Fruit fly (Drosophila melanogaster): ENCODE results near the gene CG32263.
A peak's percentile ranks its signal among the peaks of the same experiment; 100 is the strongest.

CG32263 gene

DNA sequence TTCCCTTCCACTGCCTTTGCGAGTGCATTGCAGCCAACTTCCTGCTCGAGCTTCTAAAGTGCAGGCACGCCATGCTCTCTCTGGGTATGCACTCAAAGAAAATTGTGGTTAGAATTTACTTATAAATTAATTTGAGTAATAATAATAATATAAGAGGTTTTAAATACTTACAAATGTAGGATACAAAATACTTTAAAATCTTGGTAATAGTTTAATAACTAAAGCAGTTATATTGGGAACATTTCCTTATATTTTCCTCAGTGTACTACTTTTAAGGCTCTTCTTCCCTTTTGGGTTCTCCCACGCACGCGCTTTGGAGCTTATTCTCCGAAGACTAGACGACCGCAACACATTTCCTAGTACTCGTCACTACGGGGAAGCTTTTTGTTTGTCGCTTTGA, 15.6 kb upstream of the CG32263 start (continued):
- TF ChIP-seq br (optimal IDR thresholded peaks at IDR 0.05) (no peak), toy (GFP tag; IDR thresholded peaks at IDR 0.05) (0 out of 2 replicates have a peak, but pooled peaks have one; percentile 30), stc (GFP tag; IDR thresholded peaks at IDR 0.05) (peak; percentile 80), CG4820 (GFP tag; optimal IDR thresholded peaks at IDR 0.05) (peak; percentile 43), ara (GFP tag; IDR thresholded peaks at IDR 0.05) (peak; percentile 56; the same call in 1 of the 2 replicates), Sry-δ (GFP tag; optimal IDR thresholded peaks at IDR 0.05) (no peak), bab2 (GFP tag; optimal IDR thresholded peaks at IDR 0.05) (peak; percentile 23), MTF-1 (GFP tag; optimal IDR thresholded peaks at IDR 0.05; ENCODE audit: borderline replicate concordance) (peak; percentile 29), Hmr (GFP tag; optimal IDR thresholded peaks at IDR 0.05) (peak; percentile 92), Lhr (GFP tag; optimal IDR thresholded peaks at IDR 0.05) (peak; percentile 5), CG13894 (tag; optimal IDR thresholded peaks at IDR 0.05) (peak; percentile 86), eve (GFP tag; optimal IDR thresholded peaks at IDR 0.05) (no peak), CG3847 (GFP tag; IDR thresholded peaks at IDR 0.05) (peak; percentile 73), CG10267 (tag; optimal IDR thresholded peaks at IDR 0.05) (peak; percentile 79), sc (optimal IDR thresholded peaks at IDR 0.05) (no peak), sc (GFP tag; optimal IDR thresholded peaks at IDR 0.05) (peak; percentile 58), CG11504 (tag; optimal IDR thresholded peaks at IDR 0.05) (peak; percentile 91), Meics (GFP tag; optimal IDR thresholded peaks at IDR 0.05) (peak; percentile 87), fd96Cb (tag; optimal IDR thresholded peaks at IDR 0.05) (peak; percentile 83), CG14050 (GFP tag; IDR thresholded peaks at IDR 0.05) (peak; percentile 72), cad (GFP tag; optimal IDR thresholded peaks at IDR 0.05) (no peak), CG31441 (GFP tag; IDR thresholded peaks at IDR 0.05) (peak; percentile 86), CG12219 (GFP tag; optimal IDR thresholded peaks at IDR 0.05) (peak; percentile 62), stwl (tag; optimal IDR thresholded peaks at IDR 0.05) (no peak), BtbVII (GFP tag; optimal IDR thresholded peaks at IDR 0.05) (peak; percentile 76), Oli (tag; optimal IDR thresholded peaks at IDR 0.05) (peak; percentile 82), Rx (GFP tag; IDR thresholded peaks at IDR 0.05) (no peak), en (GFP tag; optimal IDR thresholded peaks at IDR 0.05) (no peak), Chrac-16 (GFP tag; optimal IDR thresholded peaks at IDR 0.05) (peak; percentile 29), tin (GFP tag; optimal IDR thresholded peaks at IDR 0.05) (peak; percentile 75), tup (GFP tag; optimal IDR thresholded peaks at IDR 0.05) (peak; percentile 50), schlank (tag; optimal IDR thresholded peaks at IDR 0.05) (no peak), CG14441 (GFP tag; IDR thresholded peaks at IDR 0.05) (peak; percentile 70), CG6791 (GFP tag; IDR thresholded peaks at IDR 0.05; ENCODE audit: partially characterized antibody) (no peak), hb (GFP tag; IDR thresholded peaks at IDR 0.05; ENCODE audit: partially characterized antibody) (no peak), Med (GFP tag) (peak; percentile 74), otp (GFP tag; IDR thresholded peaks at IDR 0.05) (0 out of 3 replicates have a peak, but pooled peaks have one; percentile 38), caup (GFP tag; optimal IDR thresholded peaks at IDR 0.05; ENCODE audit: severe bottlenecking) (peak; percentile 84), CG15601 (tag; optimal IDR thresholded peaks at IDR 0.05) (peak; percentile 77), ATbp (GFP tag; optimal IDR thresholded peaks at IDR 0.05) (peak; percentile 77), CG11695 (GFP tag; IDR thresholded peaks at IDR 0.05) (peak; percentile 88), Jarid2 (GFP tag; optimal IDR thresholded peaks at IDR 0.05) (peak; percentile 43), CG10209 (GFP tag; optimal IDR thresholded peaks at IDR 0.05) (peak; percentile 83), CG10366 (GFP tag; IDR thresholded peaks at IDR 0.05) (peak; percentile 69), GATAe (GFP tag; conservative IDR thresholded peaks at IDR 0.05) (peak; percentile 29; the same call in 1 of the 2 replicates), CG31365 (tag; optimal IDR thresholded peaks at IDR 0.05) (no peak), bcd (GFP tag; optimal IDR thresholded peaks at IDR 0.05) (peak; percentile 69), CG1024 (GFP tag; IDR thresholded peaks at IDR 0.05) (peak; percentile 68), CG4617 (GFP tag; optimal IDR thresholded peaks at IDR 0.05; ENCODE audit: borderline replicate concordance) (no peak), CG12391 (tag; optimal IDR thresholded peaks at IDR 0.05) (peak; percentile 89), C15 (GFP tag; IDR thresholded peaks at IDR 0.05) (peak; percentile 55; the same call in 1 of the 3 replicates)

All from whole organism, embryonic.